Fruit fly (Drosophila melanogaster) whole organism, embryonic: ENCODE data around the gene Sas-4.

ENCODE experiments used
- Ada2b ChIP-seq: fragments of 200-800 bp; sonication (Bioruptor generic); IDR thresholded peaks from 2 replicates; pipeline ENCODE4 v1.3.6; 2022; ENCODE audit warnings: missing biosample characterization, missing genetic modification characterization
- BtbVII ChIP-seq: fragments of 200-800 bp; sonication (Bioruptor generic); optimal IDR thresholded peaks from 3 replicates; lab custom pipeline; 2017; ENCODE audit warnings: missing biosample characterization, mild to moderate bottlenecking, missing genetic modification characterization
- CG10147 ChIP-seq: fragments of 200-800 bp; sonication (Bioruptor generic); optimal IDR thresholded peaks from 2 replicates; lab custom pipeline; 2019; ENCODE audit warnings: missing biosample characterization, mild to moderate bottlenecking, missing genetic modification characterization, moderate library complexity
- CG10959 ChIP-seq: fragments of 200-800 bp; sonication (Bioruptor generic); IDR thresholded peaks from 2 replicates; pipeline ENCODE4 v1.3.6; 2022; ENCODE audit warnings: missing biosample characterization, missing genetic modification characterization
- CG12391 ChIP-seq: fragments of 200-800 bp; sonication (Bioruptor generic); optimal IDR thresholded peaks from 3 replicates; lab custom pipeline; 2018; ENCODE audit warnings: missing biosample characterization, mild to moderate bottlenecking, missing genetic modification characterization, moderate library complexity
- CG14441 ChIP-seq: fragments of 200-800 bp; sonication (Bioruptor generic); IDR thresholded peaks from 2 replicates; pipeline ENCODE4 v1.3.6; 2022; ENCODE audit warnings: missing biosample characterization, missing genetic modification characterization
- CG14667 ChIP-seq: fragments of 200-800 bp; sonication (Bioruptor generic); IDR thresholded peaks from 2 replicates; pipeline ENCODE4 v1.3.6; 2022; ENCODE audit warnings: missing biosample characterization, missing genetic modification characterization
- CG15073 ChIP-seq: fragments of 200-800 bp; sonication (Bioruptor generic); optimal IDR thresholded peaks from 2 replicates; lab custom pipeline; 2016; ENCODE audit warnings: missing biosample characterization, missing genetic modification characterization
- CG16813 ChIP-seq: fragments of 200-800 bp; sonication (Bioruptor generic); IDR thresholded peaks from 3 replicates; pipeline ENCODE4 v1.3.6; 2022; ENCODE audit warnings: missing biosample characterization, missing genetic modification characterization; ENCODE audit not compliant: partially characterized antibody
- CG18619 ChIP-seq: fragments of 200-800 bp; sonication (Bioruptor generic); optimal IDR thresholded peaks from 3 replicates; lab custom pipeline; 2017; ENCODE audit warnings: missing biosample characterization, mild to moderate bottlenecking, missing genetic modification characterization
- CG34422 ChIP-seq: fragments of 200-800 bp; sonication (Bioruptor generic); IDR thresholded peaks from 3 replicates; pipeline ENCODE4 v1.3.6; 2022; ENCODE audit warnings: missing biosample characterization, missing genetic modification characterization
- CG4282 ChIP-seq: fragments of 200-800 bp; sonication (Bioruptor generic); optimal IDR thresholded peaks from 2 replicates; lab custom pipeline; 2016; ENCODE audit warnings: missing biosample characterization, missing genetic modification characterization
- CG4360 ChIP-seq: fragments of 200-800 bp; sonication (Bioruptor generic); IDR thresholded peaks from 2 replicates; pipeline ENCODE4 v1.3.6; 2022; ENCODE audit warnings: missing biosample characterization, missing genetic modification characterization
- CG4820 ChIP-seq: fragments of 200-800 bp; sonication (Bioruptor generic); optimal IDR thresholded peaks from 3 replicates; lab custom pipeline; 2016; ENCODE audit warnings: missing biosample characterization, missing genetic modification characterization
- CG6254 ChIP-seq: fragments of 200-800 bp; sonication (Bioruptor generic); optimal IDR thresholded peaks from 3 replicates; lab custom pipeline; 2017; ENCODE audit warnings: mild to moderate bottlenecking, missing biosample characterization, missing genetic modification reagents, missing genetic modification characterization
- CG6683 ChIP-seq: fragments of 200-800 bp; sonication (Bioruptor generic); optimal IDR thresholded peaks from 2 replicates; lab custom pipeline; 2017; ENCODE audit warnings: missing biosample characterization, mild to moderate bottlenecking, missing genetic modification characterization, missing genetic modification reagents
- CHES-1-like ChIP-seq: fragments of 200-800 bp; sonication (Bioruptor generic); optimal IDR thresholded peaks from 2 replicates; lab custom pipeline; 2016; ENCODE audit warnings: missing biosample characterization, missing genetic modification characterization
- Dek ChIP-seq: fragments of 200-800 bp; sonication (Bioruptor generic); optimal IDR thresholded peaks from 3 replicates; lab custom pipeline; 2019; ENCODE audit warnings: missing biosample characterization, mild to moderate bottlenecking, missing genetic modification characterization, moderate library complexity
- HLH54F ChIP-seq: fragments of 200-800 bp; sonication (Bioruptor generic); optimal IDR thresholded peaks from 3 replicates; lab custom pipeline; 2016; ENCODE audit warnings: missing biosample characterization, missing genetic modification characterization
- Hmx ChIP-seq: fragments of 200-800 bp; sonication (Bioruptor generic); optimal IDR thresholded peaks from 2 replicates; lab custom pipeline; 2016; ENCODE audit warnings: missing biosample characterization, missing genetic modification characterization
- Hr3 ChIP-seq: fragments of 200-800 bp; sonication (Bioruptor generic); optimal IDR thresholded peaks from 3 replicates; lab custom pipeline; 2016; ENCODE audit warnings: missing biosample characterization, missing genetic modification characterization
- Meics ChIP-seq: fragments of 200-800 bp; sonication (Bioruptor generic); optimal IDR thresholded peaks from 2 replicates; lab custom pipeline; 2017; ENCODE audit warnings: missing biosample characterization, mild to moderate bottlenecking, missing genetic modification characterization
- Myb ChIP-seq: fragments of 200-800 bp; sonication (Bioruptor generic); optimal IDR thresholded peaks from 2 replicates; lab custom pipeline; 2016; ENCODE audit warnings: missing biosample characterization, missing genetic modification characterization
- NK7.1 ChIP-seq: fragments of 200-800 bp; sonication (Bioruptor generic); optimal IDR thresholded peaks from 3 replicates; lab custom pipeline; 2016; ENCODE audit warnings: missing biosample characterization, missing genetic modification characterization
- Neu2 ChIP-seq: fragments of 200-800 bp; sonication (Bioruptor generic); optimal IDR thresholded peaks from 3 replicates; lab custom pipeline; 2016; ENCODE audit warnings: missing biosample characterization, missing genetic modification characterization, borderline replicate concordance
- Ravus ChIP-seq: fragments of 200-800 bp; sonication (Bioruptor generic); IDR thresholded peaks from 2 replicates; pipeline ENCODE4 v1.3.6; 2022; ENCODE audit warnings: missing biosample characterization, missing genetic modification characterization
- Stat92E ChIP-seq, 3 experiments: fragments of >200 bp in 2 of 3; fragments of 200-800 bp in 1 of 3; sonication (Bioruptor generic) in 1 of 3; optimal IDR thresholded peaks; 2 replicates each; lab custom pipeline; 2017 to 2019; ENCODE audit warnings: missing biosample characterization in 3 of 3, missing genetic modification characterization in 3 of 3, mild to moderate bottlenecking in 1 of 3, moderate library complexity in 1 of 3
- amos ChIP-seq: fragments of 200-800 bp; sonication (Bioruptor generic); IDR thresholded peaks from 2 replicates; pipeline ENCODE4 v1.3.6; 2022; ENCODE audit warnings: missing biosample characterization, missing genetic modification characterization; ENCODE audit not compliant: partially characterized antibody
- bowl ChIP-seq: fragments of 200-800 bp; sonication (Bioruptor generic); IDR thresholded peaks from 2 replicates; pipeline ENCODE4 v1.3.6; 2022; ENCODE audit warnings: missing biosample characterization, missing genetic modification characterization
- btn ChIP-seq: fragments of 200-800 bp; sonication (Bioruptor generic); optimal IDR thresholded peaks from 2 replicates; lab custom pipeline; 2016; ENCODE audit warnings: missing biosample characterization, missing genetic modification characterization
- cas ChIP-seq: fragments of 200-800 bp; sonication (Bioruptor generic); IDR thresholded peaks from 2 replicates; pipeline ENCODE4 v1.3.6; 2022; ENCODE audit warnings: missing biosample characterization, missing genetic modification characterization
- dan ChIP-seq: fragments of 200-800 bp; sonication (Bioruptor generic); IDR thresholded peaks from 2 replicates; pipeline ENCODE4 v1.3.6; 2022; ENCODE audit warnings: missing biosample characterization, missing genetic modification characterization
- dmrt11E ChIP-seq: fragments of 200-800 bp; sonication (Bioruptor generic); optimal IDR thresholded peaks from 3 replicates; lab custom pipeline; 2018; ENCODE audit warnings: missing biosample characterization, mild to moderate bottlenecking, missing genetic modification characterization, moderate library complexity
- emc ChIP-seq: fragments of 200-800 bp; sonication (Bioruptor generic); optimal IDR thresholded peaks from 2 replicates; lab custom pipeline; 2016; ENCODE audit warnings: missing biosample characterization, missing genetic modification characterization
- fd102C ChIP-seq: fragments of 200-800 bp; sonication (Bioruptor generic); optimal IDR thresholded peaks from 2 replicates; lab custom pipeline; 2018; ENCODE audit warnings: missing biosample characterization, mild to moderate bottlenecking, missing genetic modification characterization, moderate library complexity
- fd96Cb ChIP-seq: fragments of 200-800 bp; sonication (Bioruptor generic); optimal IDR thresholded peaks from 2 replicates; lab custom pipeline; 2018; ENCODE audit warnings: missing biosample characterization, mild to moderate bottlenecking, missing genetic modification characterization, moderate library complexity
- fu2 ChIP-seq: fragments of 200-800 bp; sonication (Bioruptor generic); optimal IDR thresholded peaks from 2 replicates; lab custom pipeline; 2016; ENCODE audit warnings: missing biosample characterization, missing genetic modification characterization
- gce ChIP-seq: fragments of 200-800 bp; sonication (Bioruptor generic); IDR thresholded peaks from 3 replicates; pipeline ENCODE4 v1.3.6; 2022; ENCODE audit warnings: missing biosample characterization, missing genetic modification characterization
- jing ChIP-seq: fragments of 200-800 bp; sonication (Bioruptor generic); optimal IDR thresholded peaks from 2 replicates; lab custom pipeline; 2018; ENCODE audit warnings: missing biosample characterization, mild to moderate bottlenecking, missing genetic modification characterization
- klu ChIP-seq: fragments of 200-800 bp; sonication (Bioruptor generic); IDR thresholded peaks from 2 replicates; pipeline ENCODE4 v1.3.6; 2022; ENCODE audit warnings: missing biosample characterization, missing genetic modification characterization
- mld ChIP-seq: fragments of 200-800 bp; sonication (Bioruptor generic); IDR thresholded peaks from 3 replicates; pipeline ENCODE4 v1.3.6; 2022; ENCODE audit warnings: missing biosample characterization, missing genetic modification characterization; ENCODE audit not compliant: partially characterized antibody
- pita ChIP-seq: fragments of 200-800 bp; sonication (Bioruptor generic); optimal IDR thresholded peaks from 2 replicates; lab custom pipeline; 2017; ENCODE audit warnings: missing biosample characterization, mild to moderate bottlenecking, missing genetic modification characterization
- pnt ChIP-seq: fragments of 200-800 bp; sonication (Bioruptor generic); optimal IDR thresholded peaks from 3 replicates; lab custom pipeline; 2016; ENCODE audit warnings: missing biosample characterization, missing genetic modification characterization
- psq ChIP-seq: fragments of 200-800 bp; sonication (Bioruptor generic); optimal IDR thresholded peaks from 2 replicates; lab custom pipeline; 2017; ENCODE audit warnings: missing biosample characterization, missing genetic modification characterization
- run ChIP-seq: fragments of 200-800 bp; sonication (Bioruptor generic); optimal IDR thresholded peaks from 3 replicates; lab custom pipeline; 2018; ENCODE audit warnings: missing biosample characterization, mild to moderate bottlenecking, missing genetic modification characterization
- shn ChIP-seq: fragments of 200-800 bp; sonication (Bioruptor generic); optimal IDR thresholded peaks from 3 replicates; lab custom pipeline; 2016; ENCODE audit warnings: missing biosample characterization, missing genetic modification characterization
- sna ChIP-seq: fragments of 200-800 bp; sonication (Bioruptor generic); IDR thresholded peaks from 2 replicates; pipeline ENCODE4 v1.3.6; 2022; ENCODE audit warnings: missing biosample characterization, missing genetic modification characterization; ENCODE audit not compliant: partially characterized antibody
- sug ChIP-seq: fragments of 200-800 bp; optimal IDR thresholded peaks from 2 replicates; lab custom pipeline; 2019; ENCODE audit warnings: missing biosample characterization, mild to moderate bottlenecking, missing genetic modification characterization, moderate library complexity
- unpg ChIP-seq: fragments of 200-800 bp; sonication (Bioruptor generic); optimal IDR thresholded peaks from 3 replicates; lab custom pipeline; 2018; ENCODE audit warnings: missing biosample characterization, mild to moderate bottlenecking, missing genetic modification characterization, moderate library complexity
- z ChIP-seq: fragments of 200-800 bp; sonication (Bioruptor generic); IDR thresholded peaks from 3 replicates; pipeline ENCODE4 v1.3.6; 2022; ENCODE audit warnings: missing biosample characterization, missing genetic modification characterization

Gene Sas-4

DNA sequence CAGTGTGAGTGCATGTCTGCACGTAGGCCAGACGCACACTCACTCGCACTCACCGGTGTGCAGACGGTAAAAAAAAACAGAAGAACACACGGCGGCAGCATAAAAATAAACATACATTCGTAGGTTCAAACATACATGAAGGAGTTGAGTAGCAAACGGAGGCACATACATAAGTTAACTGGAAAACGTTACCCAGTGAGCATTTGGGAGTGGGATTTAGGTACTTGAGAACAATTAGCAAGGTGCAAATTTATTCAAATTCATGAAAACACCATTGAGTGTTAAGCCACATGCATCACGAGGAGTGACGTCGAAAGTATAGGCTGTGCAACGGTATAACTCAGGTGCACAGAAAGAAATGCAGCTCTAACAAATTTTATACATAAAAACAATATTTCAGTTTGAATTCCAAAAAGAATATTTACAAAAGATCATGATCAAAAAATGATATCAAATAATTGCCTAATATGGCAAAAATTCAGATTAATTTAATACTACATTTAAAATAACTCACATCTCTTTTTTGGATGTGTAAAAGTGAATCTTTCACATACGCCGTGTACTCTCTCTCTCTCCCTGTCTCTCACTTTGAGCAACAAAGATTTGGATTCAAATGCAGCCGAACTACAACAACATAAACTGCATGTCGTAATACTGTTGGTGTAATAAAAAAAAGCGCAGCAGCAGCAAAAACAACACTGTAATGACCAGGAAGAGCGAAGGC is 42.4 kb upstream of the Sas-4 start (continued):
- TF ChIP-seq dmrt11E (tag; lab: Kevin White, UChicago) (peak; percentile 99), CG4820 (GFP tag; lab: Kevin White, UChicago) (peak; percentile 97), CG15073 (GFP tag; lab: Kevin White, UChicago) (peak; percentile 80), Hmx (GFP tag; lab: Kevin White, UChicago) (peak; percentile 77), klu (GFP tag; lab: Robert Waterston, UW) (no peak), fd96Cb (tag; lab: Kevin White, UChicago) (peak; percentile 97), amos (GFP tag; lab: Robert Waterston, UW) (no peak), fd102C (GFP tag; lab: Kevin White, UChicago) (peak; percentile 77), HLH54F (GFP tag; lab: Kevin White, UChicago) (peak; percentile 49), CG4360 (GFP tag; lab: Robert Waterston, UW) (no peak), CG10147 (peak; percentile 72), z (GFP tag; lab: Robert Waterston, UW) (no peak), emc (GFP tag; lab: Kevin White, UChicago) (no peak), shn (GFP tag; lab: Kevin White, UChicago) (peak; percentile 77), psq (GFP tag; lab: Kevin White, UChicago) (peak; percentile 81), Stat92E (GFP tag; optimal IDR thresholded peaks at IDR 0.05; lab: Kevin White, UChicago) (peak in 1 of 3 experiments; percentile 96), jing (GFP tag; lab: Kevin White, UChicago) (no peak), mld (GFP tag; lab: Robert Waterston, UW) (no peak), sna (GFP tag; lab: Robert Waterston, UW) (no peak), Meics (GFP tag; lab: Kevin White, UChicago) (peak; percentile 75), bowl (GFP tag; lab: Robert Waterston, UW) (no peak), cas (GFP tag; lab: Robert Waterston, UW) (no peak), dan (GFP tag; lab: Robert Waterston, UW) (no peak), gce (GFP tag; lab: Robert Waterston, UW) (no peak), Dek (tag; lab: Kevin White, UChicago) (peak; percentile 72), CG34422 (no peak), pita (GFP tag; lab: Kevin White, UChicago) (no peak), CG18619 (peak; percentile 87), unpg (peak; percentile 96), Neu2 (GFP tag; lab: Kevin White, UChicago) (peak; percentile 76), CG6683 (peak; percentile 63), Myb (peak; percentile 43), CHES-1-like (peak; percentile 78), BtbVII (peak; percentile 60), fu2 (GFP tag; lab: Kevin White, UChicago) (peak; percentile 68), CG4282 (peak; percentile 61), Ada2b (GFP tag; lab: Robert Waterston, UW) (no peak), Ravus (GFP tag; lab: Robert Waterston, UW) (no peak), CG14441 (GFP tag; lab: Robert Waterston, UW) (no peak), CG12391 (peak; percentile 99), Hr3 (GFP tag; lab: Kevin White, UChicago) (peak; percentile 96), CG16813 (GFP tag; lab: Robert Waterston, UW) (no peak), CG14667 (GFP tag; lab: Robert Waterston, UW) (no peak), CG10959 (GFP tag; lab: Robert Waterston, UW) (no peak), btn (GFP tag; lab: Kevin White, UChicago) (peak; percentile 91), run (tag; lab: Kevin White, UChicago) (peak; percentile 82), NK7.1 (GFP tag; lab: Kevin White, UChicago) (peak; percentile 88), pnt (GFP tag; lab: Kevin White, UChicago) (peak; percentile 88), CG6254 (GFP tag; lab: Kevin White, UChicago) (peak; percentile 93), sug (tag; lab: Kevin White, UChicago) (peak; percentile 57)
